Fruit fly (Drosophila melanogaster) whole organism, prepupa: ENCODE results near the gene Cdc6.

ENCODE experiments used
- CG10631 ChIP-seq: fragments of 200-800 bp; sonication (Bioruptor generic); optimal IDR thresholded peaks from 2 replicates; lab custom pipeline; 2016; ENCODE audit warnings: missing biosample characterization, missing genetic modification characterization
- CG10669 ChIP-seq: fragments of 200-800 bp; sonication (Bioruptor generic); optimal IDR thresholded peaks from 3 replicates; lab custom pipeline; 2018; ENCODE audit warnings: missing biosample characterization, mild to moderate bottlenecking, missing genetic modification characterization, moderate library complexity
- CG11294 ChIP-seq: fragments of 200-800 bp; sonication (Bioruptor generic); IDR thresholded peaks from 2 replicates; pipeline ENCODE4 v1.3.6; 2022; ENCODE audit warnings: missing biosample characterization, missing genetic modification characterization
- CG15336 ChIP-seq: fragments of 200-800 bp; sonication (Bioruptor generic); IDR thresholded peaks from 2 replicates; pipeline ENCODE4 v1.3.6; 2022; ENCODE audit warnings: missing biosample characterization, missing genetic modification characterization
- CG16779 ChIP-seq: fragments of 200-800 bp; sonication (Bioruptor generic); optimal IDR thresholded peaks from 3 replicates; lab custom pipeline; 2017; ENCODE audit warnings: missing biosample characterization, mild to moderate bottlenecking, missing genetic modification characterization
- CG3032 ChIP-seq: fragments of 200-800 bp; optimal IDR thresholded peaks from 2 replicates; lab custom pipeline; 2019; ENCODE audit warnings: missing biosample characterization, mild to moderate bottlenecking, missing genetic modification characterization, moderate library complexity
- CG32006 ChIP-seq: fragments of 200-800 bp; sonication (Bioruptor generic); optimal IDR thresholded peaks from 3 replicates; lab custom pipeline; 2017; ENCODE audit warnings: missing biosample characterization, mild to moderate bottlenecking, missing genetic modification characterization
- CG34406 ChIP-seq: fragments of 200-800 bp; sonication (Bioruptor generic); optimal IDR thresholded peaks from 3 replicates; lab custom pipeline; 2016; ENCODE audit warnings: missing biosample characterization, missing genetic modification characterization
- CG3919 ChIP-seq: fragments of 200-800 bp; sonication (Bioruptor generic); optimal IDR thresholded peaks from 3 replicates; lab custom pipeline; 2016; ENCODE audit warnings: missing biosample characterization, missing genetic modification characterization
- CG4318 ChIP-seq: fragments of 200-800 bp; sonication (Bioruptor generic); optimal IDR thresholded peaks from 3 replicates; lab custom pipeline; 2017; ENCODE audit warnings: missing biosample characterization, mild to moderate bottlenecking, missing genetic modification characterization
- CG6276 ChIP-seq: fragments of 200-800 bp; sonication (Bioruptor generic); optimal IDR thresholded peaks from 2 replicates; lab custom pipeline; 2017; ENCODE audit warnings: missing biosample characterization, mild to moderate bottlenecking, missing genetic modification characterization
- CG6854 ChIP-seq: fragments of 200-800 bp; sonication (Bioruptor generic); optimal IDR thresholded peaks from 2 replicates; lab custom pipeline; 2017; ENCODE audit warnings: missing biosample characterization, mild to moderate bottlenecking, missing genetic modification characterization
- CG7368 ChIP-seq: fragments of 200-800 bp; sonication (Bioruptor generic); optimal IDR thresholded peaks from 3 replicates; lab custom pipeline; 2016; ENCODE audit warnings: missing biosample characterization, missing genetic modification characterization
- Ets21C ChIP-seq: fragments of 200-800 bp; sonication (Bioruptor generic); optimal IDR thresholded peaks from 3 replicates; lab custom pipeline; 2016; ENCODE audit warnings: missing biosample characterization, missing genetic modification characterization
- Ets96B ChIP-seq: fragments of 200-800 bp; optimal IDR thresholded peaks from 2 replicates; lab custom pipeline; 2019; ENCODE audit warnings: missing biosample characterization, mild to moderate bottlenecking, missing genetic modification characterization, moderate library complexity
- Sox102F ChIP-seq: fragments of 200-800 bp; sonication (Bioruptor generic); optimal IDR thresholded peaks from 2 replicates; lab custom pipeline; 2016; ENCODE audit warnings: missing biosample characterization, mild to moderate bottlenecking, missing genetic modification characterization
- acj6 ChIP-seq: fragments of 200-800 bp; sonication (Bioruptor generic); optimal IDR thresholded peaks from 3 replicates; lab custom pipeline; 2016; ENCODE audit warnings: missing biosample characterization, missing genetic modification characterization
- dsx ChIP-seq: fragments of 200-800 bp; optimal IDR thresholded peaks from 3 replicates; lab custom pipeline; 2019; ENCODE audit warnings: missing biosample characterization, mild to moderate bottlenecking, missing genetic modification characterization, moderate library complexity; ENCODE audit not compliant: poor library complexity, severe bottlenecking
- eg ChIP-seq: fragments of 200-800 bp; sonication (Bioruptor generic); IDR thresholded peaks from 3 replicates; pipeline ENCODE4 v1.3.6; 2022; ENCODE audit warnings: missing biosample characterization, missing genetic modification characterization
- fkh ChIP-seq: fragments of 200-800 bp; sonication (Bioruptor generic); optimal IDR thresholded peaks from 3 replicates; lab custom pipeline; 2017; ENCODE audit warnings: missing biosample characterization, mild to moderate bottlenecking, missing genetic modification characterization, moderate library complexity
- lz ChIP-seq: fragments of 200-800 bp; sonication (Bioruptor generic); optimal IDR thresholded peaks from 3 replicates; lab custom pipeline; 2016; ENCODE audit warnings: missing biosample characterization, missing genetic modification characterization
- pdm3 ChIP-seq: fragments of 200-800 bp; sonication (Bioruptor generic); optimal IDR thresholded peaks from 3 replicates; lab custom pipeline; 2016; ENCODE audit warnings: missing biosample characterization, missing genetic modification characterization

Cdc6 gene

dm6 chr3L:8600752-8601433, 33.0 kb downstream of the Cdc6 start, which contains the start of the genes Nelf-E and RpL14 (continued):
- TF ChIP-seq fkh (GFP tag; lab: Kevin White, UChicago) (peak; percentile 93), acj6 (GFP tag; lab: Kevin White, UChicago) (peak; percentile 78), Sox102F (peak; percentile 92), Ets96B (tag; lab: Kevin White, UChicago) (peak; percentile 61), CG15336 (peak; percentile 51; the same call in 1 of the 2 replicates), CG6276 (GFP tag; lab: Kevin White, UChicago) (no peak), CG34406 (peak; percentile 88), CG10669 (peak; percentile 83), CG3032 (tag; lab: Kevin White, UChicago) (peak; percentile 83), CG3919 (GFP tag; lab: Kevin White, UChicago) (peak; percentile 93), CG4318 (GFP tag; lab: Kevin White, UChicago) (no peak), CG11294 (GFP tag; lab: Robert Waterston, UW) (peak; percentile 46; the same call in 1 of the 2 replicates), CG32006 (peak; percentile 62), lz (peak; percentile 93), Ets21C (GFP tag; lab: Kevin White, UChicago) (peak; percentile 72), CG7368 (GFP tag; lab: Kevin White, UChicago) (peak; percentile 80), CG6854 (GFP tag; lab: Kevin White, UChicago) (peak; percentile 94), CG10631 (GFP tag; lab: Kevin White, UChicago) (peak; percentile 77), dsx (GFP tag; lab: Kevin White, UChicago) (peak; percentile 57)

- peak; percentile 75 for TF ChIP-seq fkh (GFP tag; lab: Kevin White, UChicago)
- TF ChIP-seq CG4318 (GFP tag; lab: Kevin White, UChicago) = no peak
These were observed 49.8 kb downstream of the Cdc6 start for dm6 chr3L:8584086-8584485.

dm6 chr3L:8582105-8582707, 51.7 kb downstream of the Cdc6 start:
- TF ChIP-seq Sox102F (no peak), CG16779 (no peak), CG11294 (GFP tag; lab: Robert Waterston, UW) (no peak), eg (GFP tag; lab: Robert Waterston, UW) (no peak), pdm3 (no peak), acj6 (GFP tag; lab: Kevin White, UChicago) (no peak)
